Worm (Caenorhabditis elegans): ENCODE measurements around the gene erp-44.3.

Gene erp-44.3

DNA sequence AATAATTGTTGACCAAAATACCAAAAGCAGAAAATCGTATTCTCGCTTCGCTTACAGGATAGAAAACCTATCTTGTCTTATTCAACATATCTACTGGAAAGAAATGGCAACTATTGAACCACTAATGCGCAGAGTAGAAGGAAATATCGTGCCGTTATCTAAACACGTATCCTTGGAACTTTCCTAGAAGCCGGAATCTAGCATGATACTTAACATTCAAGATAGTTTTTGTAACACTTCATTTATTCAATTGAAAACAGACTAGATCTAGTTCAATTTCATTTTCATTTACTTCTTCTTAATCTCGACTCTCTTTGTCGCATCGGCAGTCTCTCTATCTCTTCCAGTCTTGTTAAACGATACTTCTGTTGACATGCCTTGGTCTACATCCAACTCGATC, 32.5 kb downstream of the erp-44.3 start:
- TF ChIP-seq unc-62 (GFP tag; optimal IDR thresholded peaks at IDR 0.05), result no peak

DNA sequence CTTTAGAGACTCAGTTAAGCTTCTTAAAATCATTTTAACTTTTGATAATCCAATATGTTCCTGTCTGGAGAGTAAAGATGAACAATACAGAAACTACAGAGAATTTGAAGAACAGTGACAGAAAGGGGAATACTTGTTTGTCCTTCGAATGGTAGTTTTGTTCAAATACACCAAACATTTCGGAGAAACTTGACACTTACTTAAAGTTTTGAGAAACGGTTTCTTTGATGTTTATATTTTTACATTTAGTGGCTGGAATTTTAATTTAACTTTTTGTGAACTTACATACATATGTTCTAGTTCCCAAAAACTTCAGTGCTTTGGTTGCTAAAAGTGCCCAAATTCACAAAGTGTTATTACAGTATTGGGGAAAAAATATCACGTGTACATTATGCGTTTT, 34.7 kb downstream of the erp-44.3 start, which contains the start of gene B0218.5:
B0218.5 (minus strand) TSS at position 101 of the 400 bp plus-strand sequence.
- no peak for TF ChIP-seq unc-62 (GFP tag; optimal IDR thresholded peaks at IDR 0.05)

DNA sequence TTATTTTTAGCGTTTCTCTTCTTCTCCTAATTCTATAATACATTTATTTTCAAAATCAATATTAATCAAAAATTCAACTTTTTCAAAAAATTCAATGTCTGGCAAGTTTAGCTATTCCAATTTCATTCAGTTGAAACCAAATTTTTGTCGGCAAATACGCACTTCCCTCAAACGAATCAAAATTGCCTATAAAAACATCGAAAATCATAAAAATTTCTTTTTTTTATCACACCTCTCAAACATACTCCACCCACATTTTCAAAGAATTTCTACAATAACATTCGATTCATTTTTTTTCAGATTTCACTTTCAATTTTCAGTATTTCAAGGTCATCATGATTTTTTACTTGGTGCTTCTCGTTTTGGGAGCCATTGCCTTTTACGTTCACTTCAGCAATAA, 36.6 kb downstream of the erp-44.3 start, which contains the start of gene faah-1:
faah-1 (plus strand) TSS at position 301 of the 400 bp plus-strand sequence.
- no peak for TF ChIP-seq unc-62 (GFP tag; optimal IDR thresholded peaks at IDR 0.05)

DNA sequence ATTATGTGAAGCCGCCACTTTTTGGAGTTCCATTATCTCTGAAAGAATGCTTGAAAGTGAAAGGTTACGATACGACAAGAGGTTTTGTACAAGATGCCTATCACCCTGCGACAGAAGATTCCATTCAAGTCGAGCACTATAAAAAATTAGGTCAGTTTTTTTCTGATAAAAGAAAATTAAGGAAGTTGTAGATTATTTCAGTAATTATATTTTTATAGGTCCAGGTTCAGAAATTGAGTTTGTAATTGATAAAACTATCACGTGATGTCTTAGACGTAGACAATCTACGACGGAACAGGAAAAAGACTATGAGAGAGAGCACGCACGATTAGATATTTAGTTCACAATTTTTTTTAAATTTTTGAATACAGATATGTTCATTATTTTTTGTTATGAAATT, 37.5 kb downstream of the erp-44.3 start:
- TF ChIP-seq unc-62 (GFP tag; optimal IDR thresholded peaks at IDR 0.05), result no peak

DNA sequence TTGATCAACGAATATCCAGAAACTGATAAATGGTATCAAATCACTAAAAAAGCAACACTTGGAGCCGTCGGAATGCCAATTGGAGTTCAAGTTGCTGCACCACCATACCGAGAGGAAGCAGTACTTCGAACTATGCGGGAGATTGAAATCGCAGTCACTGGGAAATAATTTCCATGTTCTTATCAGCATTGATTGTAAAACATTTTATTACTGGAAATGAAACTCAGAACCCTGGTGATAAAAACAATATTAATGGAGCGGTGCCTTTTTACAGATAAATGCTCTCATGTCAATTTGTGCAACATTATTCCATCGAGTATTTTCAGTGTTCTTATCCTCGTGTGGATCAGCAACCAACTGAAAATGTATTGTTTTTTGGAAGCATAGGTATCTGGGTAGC, 39.3 kb downstream of the erp-44.3 start:
- no peak for TF ChIP-seq unc-62 (GFP tag; optimal IDR thresholded peaks at IDR 0.05)

DNA sequence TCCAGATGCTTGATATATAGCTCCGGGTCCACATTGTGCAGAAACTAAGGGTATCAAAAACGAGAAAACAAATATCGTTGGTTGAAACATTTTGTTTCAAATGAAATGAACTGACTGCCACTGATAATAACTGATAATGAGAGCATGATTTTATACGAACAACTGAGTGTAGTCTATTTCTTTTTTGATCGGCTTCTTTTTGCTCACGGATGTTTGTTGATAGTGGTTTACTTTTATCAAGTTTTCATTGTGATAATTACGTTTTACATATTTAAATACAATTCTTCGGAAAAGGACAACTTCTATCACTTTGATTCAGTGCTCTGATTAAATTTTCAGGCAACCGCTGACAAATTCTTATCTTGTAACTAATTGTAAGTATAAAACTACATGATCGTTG, 41.2 kb downstream of the erp-44.3 start, which contains the start of gene clec-51:
clec-51 (minus strand) TSS at position 114 of the 400 bp plus-strand sequence.
- no peak for TF ChIP-seq unc-62 (GFP tag; optimal IDR thresholded peaks at IDR 0.05)

DNA sequence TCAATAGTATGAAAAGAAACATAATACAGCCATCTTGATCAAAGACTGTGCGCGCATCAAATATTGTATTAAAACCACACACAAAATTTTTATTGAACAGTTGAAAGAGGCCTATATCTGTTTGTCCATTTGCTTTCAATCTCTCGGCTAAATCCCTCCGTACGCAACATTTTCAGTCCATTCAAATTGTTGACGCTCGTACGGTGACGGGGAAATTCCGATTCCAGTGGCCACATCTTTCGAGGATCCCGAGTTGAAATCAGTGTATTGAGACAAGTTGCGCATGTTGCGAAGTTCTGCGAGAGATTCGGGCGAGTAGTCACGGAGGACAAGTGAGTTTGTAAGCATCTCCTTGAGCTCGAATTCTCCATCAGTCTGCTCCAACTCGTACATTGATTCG, 42.1 kb downstream of the erp-44.3 start:
- TF ChIP-seq unc-62 (GFP tag; optimal IDR thresholded peaks at IDR 0.05), result no peak

DNA sequence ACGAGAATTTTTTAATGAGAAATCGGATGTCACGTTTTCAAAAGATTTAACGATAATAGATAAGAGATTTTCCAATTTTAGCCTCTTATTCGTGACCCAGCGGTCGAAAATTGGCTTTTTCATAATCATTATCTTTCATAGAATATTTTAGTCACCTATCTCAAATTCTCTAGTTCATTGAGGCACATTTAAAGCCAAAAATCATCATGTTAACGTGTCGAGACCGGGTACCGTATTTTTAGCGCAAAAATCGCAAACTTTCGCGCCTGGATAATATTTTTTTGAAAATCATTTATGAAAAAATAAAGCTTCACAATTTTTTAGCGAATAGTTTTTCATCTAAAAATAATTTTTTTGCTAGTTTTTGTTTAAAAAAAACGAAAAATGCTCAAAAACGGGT, 43.5 kb downstream of the erp-44.3 start, which contains the start of gene B0218.7:
B0218.7 (minus strand) TSS at position 101 of the 400 bp plus-strand sequence.
- no peak for TF ChIP-seq unc-62 (GFP tag; optimal IDR thresholded peaks at IDR 0.05)

DNA sequence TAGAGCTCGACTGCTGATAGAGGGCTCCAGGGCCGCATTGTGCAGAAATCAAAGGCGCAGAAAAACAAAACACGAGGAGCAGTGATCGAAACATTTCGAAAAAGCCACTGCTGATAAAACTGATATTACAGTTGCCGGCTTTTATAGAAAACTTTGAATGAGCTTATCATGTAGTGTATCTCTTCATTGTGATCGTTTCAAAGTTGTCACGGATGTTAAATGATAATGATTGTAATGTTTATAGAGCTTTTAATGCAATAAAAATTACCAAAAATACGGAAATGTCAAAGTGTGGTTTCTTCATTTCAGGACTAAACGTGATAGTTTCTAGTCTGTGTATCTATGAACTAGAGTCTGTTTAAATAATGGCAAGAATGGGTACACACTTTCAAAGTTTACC, 46.2 kb downstream of the erp-44.3 start, which contains the start of gene clec-52:
clec-52 (minus strand) TSS at position 101 of the 400 bp plus-strand sequence.
- TF ChIP-seq unc-62 (GFP tag; optimal IDR thresholded peaks at IDR 0.05), result no peak

DNA sequence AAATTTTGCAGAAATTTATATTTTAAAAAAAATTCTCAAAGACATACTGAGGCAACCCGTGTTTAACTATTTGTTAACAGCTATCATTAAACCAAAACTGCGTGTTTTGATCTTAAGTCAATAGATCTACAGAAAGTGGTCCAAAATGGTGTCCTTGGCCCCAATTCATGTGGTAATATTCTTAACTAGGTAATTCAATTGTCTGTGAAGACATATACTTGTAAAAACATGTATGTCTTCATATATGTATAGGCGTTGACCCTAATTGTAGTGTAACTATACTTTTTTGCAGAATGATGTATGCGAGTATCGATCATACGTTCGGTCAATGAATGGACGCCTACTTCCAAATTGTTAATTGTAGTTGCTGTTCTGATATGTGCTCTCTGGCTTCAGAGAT, 47.2 kb downstream of the erp-44.3 start, which contains the start of gene C07G1.15:
C07G1.15 (plus strand) TSS at position 301 of the 400 bp plus-strand sequence.
- TF ChIP-seq unc-62 (GFP tag; optimal IDR thresholded peaks at IDR 0.05), result no peak

DNA sequence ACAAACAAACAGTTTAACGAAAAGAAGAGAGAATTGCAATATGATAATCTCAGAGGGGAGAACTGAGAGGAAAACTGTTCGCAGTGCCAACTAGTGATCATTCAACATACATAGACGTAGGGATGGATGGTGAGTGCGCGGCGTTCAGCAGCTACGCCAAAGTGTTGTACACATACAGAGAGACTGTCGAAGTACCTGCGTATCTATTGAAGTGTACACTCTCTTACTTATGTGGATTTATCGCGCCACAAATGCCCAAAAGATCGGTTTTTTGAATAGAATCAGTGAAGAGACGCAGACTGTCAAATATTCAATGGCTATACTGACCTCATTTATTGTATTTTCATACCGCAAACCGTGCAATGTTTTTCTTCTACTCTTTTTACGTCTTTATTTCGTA, 47.8 kb downstream of the erp-44.3 start:
- no peak for TF ChIP-seq unc-62 (GFP tag; optimal IDR thresholded peaks at IDR 0.05)

DNA sequence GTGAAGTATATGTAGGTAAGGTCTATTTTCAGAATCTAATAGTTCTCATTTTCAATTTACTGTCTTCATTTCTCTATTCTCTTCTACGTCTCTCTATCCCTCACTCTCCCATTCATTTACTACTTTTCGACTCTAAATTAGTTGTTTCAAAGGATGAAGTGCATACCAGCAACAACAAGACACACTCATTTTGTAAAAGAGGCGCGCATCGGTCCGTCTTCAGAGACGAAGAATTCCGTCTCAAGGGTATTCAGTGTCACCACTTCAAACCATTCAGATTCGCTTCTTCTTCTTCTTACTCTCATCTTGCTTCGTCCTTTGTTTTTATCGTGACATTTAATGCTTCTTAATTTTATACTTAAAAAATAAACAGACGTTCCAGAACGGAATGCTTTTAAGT, 48.9 kb downstream of the erp-44.3 start:
- no peak for TF ChIP-seq unc-62 (GFP tag; optimal IDR thresholded peaks at IDR 0.05)

DNA sequence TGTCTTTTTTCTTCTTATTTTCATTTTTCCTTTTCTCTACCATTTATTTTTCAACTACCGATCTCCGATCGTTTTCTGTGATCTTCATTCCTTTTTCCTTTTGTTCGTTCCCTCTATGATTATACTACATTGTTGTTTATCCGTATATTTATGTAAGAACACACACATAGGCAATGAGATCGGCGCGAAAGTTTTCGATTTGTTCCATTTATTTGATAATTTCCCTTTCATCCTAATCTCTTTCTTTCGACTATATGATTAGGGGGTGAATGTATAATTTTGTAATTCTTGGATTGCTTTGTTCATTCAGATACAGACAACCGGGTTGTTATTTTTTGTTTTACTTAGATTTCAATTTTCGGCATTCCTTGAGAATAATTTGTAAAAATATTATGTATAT, 51.2 kb downstream of the erp-44.3 start:
- TF ChIP-seq unc-62 (GFP tag; optimal IDR thresholded peaks at IDR 0.05), result no peak

DNA sequence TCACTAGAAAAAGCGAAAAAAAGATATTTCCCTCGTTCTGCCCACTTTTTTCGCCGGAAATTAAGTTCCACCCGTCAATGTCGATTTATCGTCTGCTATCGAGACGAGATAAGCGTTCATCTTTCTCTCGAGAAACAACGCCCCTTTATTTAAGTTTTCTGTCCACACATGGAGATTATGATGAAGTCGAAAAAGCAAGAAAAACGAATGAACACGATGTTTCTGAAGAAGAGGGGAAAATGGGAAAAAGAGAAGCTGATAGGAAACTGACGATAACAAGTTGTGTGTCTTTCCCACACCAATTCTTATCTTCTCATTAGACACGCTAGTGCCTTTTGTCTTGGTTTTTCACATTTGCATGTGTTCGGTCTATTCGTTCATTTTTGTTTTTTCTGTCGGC, 52.3 kb downstream of the erp-44.3 start:
- TF ChIP-seq unc-62 (GFP tag; optimal IDR thresholded peaks at IDR 0.05), result no peak

DNA sequence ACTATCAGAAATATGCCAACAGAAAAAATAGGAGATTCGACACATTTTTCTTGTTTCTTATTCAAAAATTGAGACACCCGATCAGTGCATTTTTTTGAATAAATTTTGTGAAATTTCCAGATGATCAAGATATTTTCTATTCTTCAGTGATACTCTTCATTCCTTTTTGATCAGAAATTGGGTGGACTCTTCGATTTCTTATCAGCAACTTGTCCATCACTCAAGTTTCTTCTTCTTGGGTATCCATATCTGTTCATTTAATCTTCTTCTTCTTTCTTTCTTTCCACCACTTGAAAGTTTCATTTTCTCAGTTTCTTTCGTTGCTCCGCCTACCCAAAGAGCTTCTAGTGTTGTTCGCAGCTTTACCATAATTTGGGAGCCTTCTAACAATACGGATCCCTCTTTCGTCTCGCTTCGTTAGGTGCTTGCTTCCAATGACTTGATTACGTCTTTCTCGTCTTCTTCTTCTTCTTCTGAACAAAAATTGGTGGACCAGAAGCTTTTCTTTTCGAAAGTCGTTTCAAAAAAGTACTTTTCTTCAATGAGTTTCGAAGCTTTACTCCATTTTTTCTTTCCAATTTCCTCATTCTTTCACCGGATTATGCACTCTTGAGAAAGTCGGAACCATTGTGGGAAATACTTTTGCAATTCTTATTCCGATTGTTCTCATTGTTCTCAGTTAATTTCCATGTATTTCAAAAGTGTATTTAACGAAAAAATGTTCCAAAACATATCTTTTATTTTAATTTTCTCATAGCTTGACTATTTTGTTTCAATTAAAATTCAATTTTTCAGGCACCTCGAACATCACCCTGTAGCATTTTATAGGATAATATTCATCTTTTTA, 53.5 kb downstream of the erp-44.3 start, which contains the start of gene pct-1:
pct-1 (plus strand) TSS at position 797 of the 847 bp plus-strand sequence.
- TF ChIP-seq unc-62 (GFP tag; optimal IDR thresholded peaks at IDR 0.05), result no peak
